Fruit fly (Drosophila melanogaster) whole organism, embryonic: Measurements from ENCODE around the gene Ccz1.

Experiments
- Awh ChIP-seq: fragments of 200-800 bp; sonication (Bioruptor generic); IDR thresholded peaks from 2 replicates; pipeline ENCODE4, ENCODE4 v1.3.6; 2022; ENCODE audit warnings: missing biosample characterization, missing genetic modification characterization
- B-H2 ChIP-seq: fragments of 200-800 bp; sonication (Bioruptor generic); optimal IDR thresholded peaks from 2 replicates; lab custom pipeline; 2018; ENCODE audit warnings: missing biosample characterization, mild to moderate bottlenecking, missing genetic modification characterization
- CG13123 ChIP-seq: fragments of 200-800 bp; sonication (Bioruptor generic); optimal IDR thresholded peaks from 2 replicates; lab custom pipeline; 2016; ENCODE audit warnings: missing biosample characterization, missing genetic modification characterization
- CG15479 ChIP-seq: fragments of 200-800 bp; sonication (Bioruptor generic); optimal IDR thresholded peaks from 3 replicates; lab custom pipeline; 2019; ENCODE audit warnings: missing biosample characterization, mild to moderate bottlenecking, missing genetic modification characterization, moderate library complexity
- CG3838 ChIP-seq: fragments of 200-800 bp; sonication (Bioruptor generic); optimal IDR thresholded peaks from 3 replicates; lab custom pipeline; 2016; ENCODE audit warnings: missing biosample characterization, missing genetic modification characterization
- CG7357 ChIP-seq: fragments of 200-800 bp; sonication (Bioruptor generic); IDR thresholded peaks from 3 replicates; pipeline ENCODE4 v1.3.6; 2022; ENCODE audit warnings: missing biosample characterization, missing genetic modification characterization
- CG7839 ChIP-seq: fragments of 200-800 bp; sonication (Bioruptor generic); optimal IDR thresholded peaks from 3 replicates; lab custom pipeline; 2018; ENCODE audit warnings: missing biosample characterization, mild to moderate bottlenecking, missing genetic modification characterization, moderate library complexity
- CG8924 ChIP-seq: fragments of 200-800 bp; optimal IDR thresholded peaks from 3 replicates; lab custom pipeline; 2019; ENCODE audit warnings: missing biosample characterization, mild to moderate bottlenecking, missing genetic modification characterization, moderate library complexity
- CG8944 ChIP-seq: fragments of 200-800 bp; sonication (Bioruptor generic); optimal IDR thresholded peaks from 3 replicates; lab custom pipeline; 2016; ENCODE audit warnings: missing biosample characterization, missing genetic modification characterization
- CG9437 ChIP-seq: fragments of 200-800 bp; sonication (Bioruptor generic); optimal IDR thresholded peaks from 2 replicates; lab custom pipeline; 2018; ENCODE audit warnings: missing biosample characterization, mild to moderate bottlenecking, missing genetic modification characterization
- CG9817 ChIP-seq: fragments of 200-800 bp; sonication (Bioruptor generic); optimal IDR thresholded peaks from 2 replicates; lab custom pipeline; 2018; ENCODE audit warnings: missing biosample characterization, mild to moderate bottlenecking, missing genetic modification characterization, moderate library complexity
- Chrac-16 ChIP-seq: fragments of 200-800 bp; sonication (Bioruptor generic); optimal IDR thresholded peaks from 3 replicates; lab custom pipeline; 2016; ENCODE audit warnings: missing biosample characterization, missing genetic modification characterization
- D ChIP-seq, 2 experiments: fragments of 200-800 bp in 1 of 2; fragments of >200 bp in 1 of 2; sonication (Bioruptor generic) in 1 of 2; optimal IDR thresholded peaks; 2 replicates in 1 of 2; 3 replicates in 1 of 2; lab custom pipeline; 2017; ENCODE audit warnings: mild to moderate bottlenecking in 1 of 2, missing biosample characterization in 1 of 2, missing genetic modification characterization in 1 of 2, missing genetic modification reagents in 1 of 2
- ERR ChIP-seq: fragments of 200-800 bp; sonication (Bioruptor generic); optimal IDR thresholded peaks from 2 replicates; lab custom pipeline; 2016; ENCODE audit warnings: missing biosample characterization, missing genetic modification characterization
- Mrtf ChIP-seq: fragments of 200-800 bp; sonication (Bioruptor generic); IDR thresholded peaks from 3 replicates; pipeline ENCODE4 v1.3.6; 2022; ENCODE audit warnings: missing biosample characterization, missing genetic modification characterization
- Sox100B ChIP-seq: fragments of 200-800 bp; sonication (Bioruptor generic); optimal IDR thresholded peaks from 3 replicates; lab custom pipeline; 2018; ENCODE audit warnings: missing biosample characterization, mild to moderate bottlenecking, missing genetic modification characterization
- Sox102F ChIP-seq: fragments of 200-800 bp; sonication (Bioruptor generic); optimal IDR thresholded peaks from 2 replicates; lab custom pipeline; 2018; ENCODE audit warnings: missing biosample characterization, mild to moderate bottlenecking, missing genetic modification characterization, moderate library complexity
- Stat92E ChIP-seq, 3 experiments: fragments of >200 bp in 2 of 3; fragments of 200-800 bp in 1 of 3; sonication (Bioruptor generic) in 1 of 3; optimal IDR thresholded peaks; 2 replicates each; lab custom pipeline; 2017 to 2019; ENCODE audit warnings: missing biosample characterization in 3 of 3, missing genetic modification characterization in 3 of 3, mild to moderate bottlenecking in 1 of 3, moderate library complexity in 1 of 3
- Vsx1 ChIP-seq: fragments of 200-800 bp; sonication (Bioruptor generic); optimal IDR thresholded peaks from 2 replicates; lab custom pipeline; 2017; ENCODE audit warnings: missing biosample characterization, mild to moderate bottlenecking, missing genetic modification characterization, missing genetic modification reagents
- Xbp1 ChIP-seq: fragments of 200-800 bp; sonication (Bioruptor generic); optimal IDR thresholded peaks from 3 replicates; lab custom pipeline; 2016; ENCODE audit warnings: missing biosample characterization, mild to moderate bottlenecking, missing genetic modification characterization
- abd-A ChIP-seq: fragments of 200-800 bp; sonication (Bioruptor generic); optimal IDR thresholded peaks from 3 replicates; lab custom pipeline; 2019; ENCODE audit warnings: missing biosample characterization, mild to moderate bottlenecking, missing genetic modification characterization, moderate library complexity
- cad ChIP-seq: fragments of >200 bp; optimal IDR thresholded peaks from 2 replicates; lab custom pipeline; 2017; ENCODE audit warnings: missing biosample characterization, missing genetic modification characterization
- chinmo ChIP-seq: fragments of 200-800 bp; sonication (Bioruptor generic); IDR thresholded peaks from 4 replicates; pipeline ENCODE4 v1.3.6; 2022; ENCODE audit warnings: missing biosample characterization, missing genetic modification characterization; ENCODE audit not compliant: partially characterized antibody
- ci ChIP-seq: fragments of 200-800 bp; sonication (Bioruptor generic); IDR thresholded peaks from 3 replicates; pipeline ENCODE4 v1.3.6; 2022; ENCODE audit warnings: missing biosample characterization, missing genetic modification characterization
- croc ChIP-seq: fragments of 200-800 bp; sonication (Bioruptor generic); conservative IDR thresholded peaks from 3 replicates; pipeline ENCODE4 v1.3.6; 2022; ENCODE audit warnings: missing biosample characterization, missing genetic modification characterization
- dan ChIP-seq: fragments of 200-800 bp; sonication (Bioruptor generic); IDR thresholded peaks from 2 replicates; pipeline ENCODE4 v1.3.6; 2022; ENCODE audit warnings: missing biosample characterization, missing genetic modification characterization
- dpn ChIP-seq, 2 experiments: fragments of 200-800 bp; sonication (Bioruptor generic); optimal IDR thresholded peaks; 3 replicates each; lab custom pipeline; 2016; ENCODE audit warnings: missing biosample characterization in 2 of 2, missing genetic modification characterization in 2 of 2
- ham ChIP-seq: fragments of 200-800 bp; sonication (Bioruptor generic); IDR thresholded peaks from 2 replicates; pipeline ENCODE4 v1.3.6; 2022; ENCODE audit warnings: missing biosample characterization, missing genetic modification characterization
- jing ChIP-seq: fragments of 200-800 bp; sonication (Bioruptor generic); optimal IDR thresholded peaks from 2 replicates; lab custom pipeline; 2018; ENCODE audit warnings: missing biosample characterization, mild to moderate bottlenecking, missing genetic modification characterization
- kni ChIP-seq: fragments of 200-800 bp; sonication (Bioruptor generic); optimal IDR thresholded peaks from 3 replicates; lab custom pipeline; 2017; ENCODE audit warnings: mild to moderate bottlenecking, missing biosample characterization, missing genetic modification reagents, missing genetic modification characterization
- nom ChIP-seq: fragments of 200-800 bp; sonication (Bioruptor generic); optimal IDR thresholded peaks from 2 replicates; lab custom pipeline; 2017; ENCODE audit warnings: missing biosample characterization, missing genetic modification characterization, mild to moderate bottlenecking, moderate library complexity, missing genetic modification reagents
- oc ChIP-seq: fragments of 200-800 bp; sonication (Bioruptor generic); optimal IDR thresholded peaks from 2 replicates; lab custom pipeline; 2018; ENCODE audit warnings: missing biosample characterization, mild to moderate bottlenecking, missing genetic modification characterization, moderate library complexity
- pros ChIP-seq: fragments of 200-800 bp; sonication (Bioruptor generic); optimal IDR thresholded peaks from 3 replicates; lab custom pipeline; 2019; ENCODE audit warnings: missing biosample characterization, mild to moderate bottlenecking, missing genetic modification characterization, moderate library complexity
- ranshi ChIP-seq: fragments of 200-800 bp; sonication (Bioruptor generic); IDR thresholded peaks from 2 replicates; pipeline ENCODE4 v1.3.6; 2022; ENCODE audit warnings: missing biosample characterization, missing genetic modification characterization
- sens ChIP-seq: fragments of 200-800 bp; sonication (Bioruptor generic); peaks from one replicate; lab custom pipeline; 2016; ENCODE audit warnings: missing biosample characterization, missing genetic modification characterization
- shn ChIP-seq: fragments of 200-800 bp; sonication (Bioruptor generic); optimal IDR thresholded peaks from 3 replicates; lab custom pipeline; 2016; ENCODE audit warnings: missing biosample characterization, missing genetic modification characterization
- sqz ChIP-seq: fragments of 200-800 bp; sonication (Bioruptor generic); optimal IDR thresholded peaks from 3 replicates; lab custom pipeline; 2018; ENCODE audit warnings: missing biosample characterization, mild to moderate bottlenecking, missing genetic modification characterization
- stwl ChIP-seq: fragments of 200-800 bp; sonication (Bioruptor generic); optimal IDR thresholded peaks from 3 replicates; lab custom pipeline; 2018; ENCODE audit warnings: missing biosample characterization, mild to moderate bottlenecking, missing genetic modification characterization, moderate library complexity
- tll ChIP-seq, 2 experiments: fragments of 200-800 bp in 1 of 2; fragments of >200 bp in 1 of 2; sonication (Bioruptor generic) in 1 of 2; optimal IDR thresholded peaks; 2 replicates each; lab custom pipeline; 2017 to 2019; ENCODE audit warnings: missing biosample characterization in 2 of 2, missing genetic modification characterization in 2 of 2, mild to moderate bottlenecking in 1 of 2, moderate library complexity in 1 of 2
- vnd ChIP-seq: fragments of 200-800 bp; sonication (Bioruptor generic); IDR thresholded peaks from 3 replicates; pipeline ENCODE4 v1.3.6; 2022; ENCODE audit warnings: missing biosample characterization, missing genetic modification characterization; ENCODE audit not compliant: partially characterized antibody
- vvl ChIP-seq: fragments of 200-800 bp; sonication (Bioruptor generic); IDR thresholded peaks from 2 replicates; pipeline ENCODE4 v1.3.6; 2022; ENCODE audit warnings: missing biosample characterization, missing genetic modification characterization
- wdn ChIP-seq: fragments of 200-800 bp; sonication (Bioruptor generic); IDR thresholded peaks from 2 replicates; pipeline ENCODE4 v1.3.6; 2022; ENCODE audit warnings: missing biosample characterization, missing genetic modification characterization
- z ChIP-seq: fragments of 200-800 bp; sonication (Bioruptor generic); IDR thresholded peaks from 3 replicates; pipeline ENCODE4 v1.3.6; 2022; ENCODE audit warnings: missing biosample characterization, missing genetic modification characterization

Ccz1 gene

DNA sequence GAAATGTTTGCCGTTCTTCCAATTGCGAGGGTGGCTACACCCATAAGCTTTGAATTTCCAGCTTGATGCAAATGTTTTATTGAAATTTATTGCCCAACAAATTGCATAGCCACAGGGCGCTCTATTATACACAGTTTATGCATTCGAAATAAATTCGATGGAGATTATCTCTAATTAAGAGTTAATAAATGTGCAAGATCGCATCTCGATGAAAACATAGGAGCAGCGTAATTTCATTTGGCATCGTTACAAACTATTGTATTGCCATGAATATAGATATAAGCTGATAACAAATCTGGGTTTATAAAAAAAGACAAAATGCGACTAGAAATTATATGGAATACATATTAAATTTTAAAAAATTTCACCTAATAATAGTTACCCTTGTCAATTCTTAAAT is 48.5 kb downstream of the Ccz1 start:
- no peak for TF ChIP-seq Sox102F (GFP tag; lab: Kevin White, UChicago)
- no peak for TF ChIP-seq jing (GFP tag; lab: Kevin White, UChicago)
- TF ChIP-seq ranshi (GFP tag; lab: Robert Waterston, UW): no peak
- TF ChIP-seq ham (GFP tag; lab: Robert Waterston, UW): no peak
- peak; percentile 11; the same call in 1 of the 2 replicates for TF ChIP-seq vvl (GFP tag; lab: Robert Waterston, UW)
- TF ChIP-seq CG9817 (tag; lab: Kevin White, UChicago): no peak
- peak; percentile 95 for TF ChIP-seq Awh
- TF ChIP-seq, all 482 proteins: peak for 2

DNA sequence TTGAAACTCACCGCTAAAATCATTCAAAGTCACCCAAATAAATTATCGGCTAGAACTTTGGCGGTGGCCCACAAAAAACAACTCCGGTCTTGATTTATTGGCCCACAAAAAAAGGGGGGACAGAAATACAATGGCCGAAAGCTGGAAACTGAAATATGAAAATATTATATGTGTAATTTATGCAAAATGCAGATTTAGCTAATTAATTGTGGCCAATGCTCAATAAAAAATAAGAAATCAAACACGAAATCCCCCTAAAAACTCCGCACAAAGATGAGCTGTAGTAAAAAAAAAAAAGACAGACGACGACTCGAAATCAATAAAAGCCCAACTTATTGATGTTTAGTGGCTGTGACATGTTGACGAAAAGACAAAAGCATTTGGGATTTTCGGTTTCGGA is 49.2 kb downstream of the Ccz1 start:
- no peak for TF ChIP-seq dpn (GFP tag; optimal IDR thresholded peaks at IDR 0.05; lab: Kevin White, UChicago)
- no peak for TF ChIP-seq Chrac-16 (GFP tag; lab: Kevin White, UChicago)
- TF ChIP-seq chinmo: 0 out of 4 replicates have a peak, but pooled peaks have one; percentile 51
- peak; percentile 59; the same call in 1 of the 2 replicates for TF ChIP-seq vvl (GFP tag; lab: Robert Waterston, UW)
- TF ChIP-seq abd-A (tag; lab: Kevin White, UChicago): peak; percentile 79
- peak; percentile 45 for TF ChIP-seq oc (tag; lab: Kevin White, UChicago)
- TF ChIP-seq Vsx1 (GFP tag; lab: Kevin White, UChicago): peak; percentile 8
- peak; percentile 90 for TF ChIP-seq Awh

DNA sequence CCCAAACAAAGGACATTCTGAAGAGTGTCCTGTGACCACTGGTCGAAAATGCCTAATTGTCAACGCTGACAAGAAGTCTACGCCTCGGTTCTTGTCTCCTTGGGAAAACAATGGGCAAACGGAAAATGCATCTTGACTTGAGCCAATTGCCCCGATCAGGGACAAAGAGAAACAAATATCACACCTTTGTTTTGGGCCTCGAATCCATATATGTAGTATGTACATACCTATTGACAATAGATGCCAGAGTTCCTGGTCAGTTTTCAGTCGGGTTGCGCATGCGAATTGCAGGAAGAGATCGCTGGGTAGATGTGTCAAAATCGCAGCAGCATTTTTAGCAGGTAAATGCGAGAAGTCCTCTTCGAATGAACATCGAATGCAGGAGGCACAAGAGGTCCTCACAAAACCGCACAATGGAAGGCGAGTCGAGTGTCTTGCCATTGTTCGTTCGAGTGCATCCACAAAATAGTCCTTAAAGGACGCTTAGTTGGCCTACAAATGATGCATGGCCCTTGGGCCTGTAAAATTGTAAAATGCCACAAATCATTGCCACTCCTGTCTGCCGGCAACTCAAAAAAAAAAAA is 50.2 kb downstream of the Ccz1 start:
- TF ChIP-seq Xbp1 (GFP tag; lab: Kevin White, UChicago) (no peak), Mrtf (no peak), CG15479 (peak; percentile 8), pros (GFP tag; lab: Kevin White, UChicago) (peak; percentile 40), vnd (0 out of 3 replicates have a peak, but pooled peaks have one; percentile 18), dan (GFP tag; lab: Robert Waterston, UW) (no peak), sens (GFP tag; lab: Kevin White, UChicago) (peak; percentile 28), D (optimal IDR thresholded peaks at IDR 0.05; lab: Kevin White, UChicago) (peak; percentile 97), D (GFP tag; optimal IDR thresholded peaks at IDR 0.05; lab: Kevin White, UChicago) (no peak), z (GFP tag; lab: Robert Waterston, UW) (0 out of 3 replicates have a peak, but pooled peaks have one; percentile 18), CG13123 (no peak), tll (GFP tag; optimal IDR thresholded peaks at IDR 0.05; lab: Kevin White, UChicago) (peak in 1 of 2 experiments; percentile 93), cad (GFP tag; lab: Kevin White, UChicago) (peak; percentile 39)

DNA sequence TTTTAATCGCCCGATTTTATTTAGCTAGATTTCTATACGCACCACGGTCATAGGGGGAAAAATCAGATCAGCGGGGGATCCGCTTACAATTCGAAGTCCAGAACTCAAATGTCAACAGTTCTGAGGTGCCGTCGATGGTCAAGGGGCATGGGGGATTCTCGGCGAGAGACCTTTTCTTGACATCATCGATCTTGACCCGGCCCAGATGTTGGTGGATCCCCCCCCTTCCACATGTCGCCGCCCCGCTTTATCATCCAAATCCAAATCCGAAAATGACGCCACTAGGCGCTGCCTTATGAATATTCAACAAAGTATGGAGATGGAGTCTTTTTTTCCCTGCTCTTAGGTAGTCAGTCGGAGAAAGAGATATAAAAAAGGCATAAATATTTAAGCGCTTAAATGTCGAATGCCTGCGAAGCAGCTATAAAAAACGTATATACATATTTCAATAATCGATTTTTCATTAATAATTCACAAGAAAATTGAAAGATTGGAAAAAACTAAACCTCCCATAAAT is 51.1 kb downstream of the Ccz1 start:
- TF ChIP-seq ERR (GFP tag; lab: Kevin White, UChicago) (no peak), CG8944 (GFP tag; lab: Kevin White, UChicago) (no peak), Stat92E (GFP tag; optimal IDR thresholded peaks at IDR 0.05; lab: Kevin White, UChicago) (no peak), CG9437 (GFP tag; lab: Kevin White, UChicago) (no peak), Awh (peak; percentile 46; the same call in 1 of the 2 replicates), Sox100B (GFP tag; lab: Kevin White, UChicago) (no peak), CG9817 (tag; lab: Kevin White, UChicago) (no peak), shn (no peak), nom (GFP tag; lab: Kevin White, UChicago) (no peak), vvl (GFP tag; lab: Robert Waterston, UW) (peak; percentile 91), croc (GFP tag; lab: Robert Waterston, UW) (no peak), oc (tag; lab: Kevin White, UChicago) (peak; percentile 42), sqz (GFP tag; lab: Kevin White, UChicago) (peak; percentile 43), ci (GFP tag; lab: Robert Waterston, UW) (0 out of 3 replicates have a peak, but pooled peaks have one; percentile 19), stwl (tag; lab: Kevin White, UChicago) (no peak), wdn (no peak), z (GFP tag; lab: Robert Waterston, UW) (0 out of 3 replicates have a peak, but pooled peaks have one; percentile 52), CG7357 (GFP tag; lab: Robert Waterston, UW) (no peak), CG7839 (tag; lab: Kevin White, UChicago) (no peak), CG3838 (no peak), kni (GFP tag; lab: Kevin White, UChicago) (peak; percentile 62), B-H2 (no peak), CG8924 (tag; lab: Kevin White, UChicago) (no peak)
